Fruit fly (Drosophila melanogaster): ENCODE results near the gene Gr10b.

Gene Gr10b

DNA sequence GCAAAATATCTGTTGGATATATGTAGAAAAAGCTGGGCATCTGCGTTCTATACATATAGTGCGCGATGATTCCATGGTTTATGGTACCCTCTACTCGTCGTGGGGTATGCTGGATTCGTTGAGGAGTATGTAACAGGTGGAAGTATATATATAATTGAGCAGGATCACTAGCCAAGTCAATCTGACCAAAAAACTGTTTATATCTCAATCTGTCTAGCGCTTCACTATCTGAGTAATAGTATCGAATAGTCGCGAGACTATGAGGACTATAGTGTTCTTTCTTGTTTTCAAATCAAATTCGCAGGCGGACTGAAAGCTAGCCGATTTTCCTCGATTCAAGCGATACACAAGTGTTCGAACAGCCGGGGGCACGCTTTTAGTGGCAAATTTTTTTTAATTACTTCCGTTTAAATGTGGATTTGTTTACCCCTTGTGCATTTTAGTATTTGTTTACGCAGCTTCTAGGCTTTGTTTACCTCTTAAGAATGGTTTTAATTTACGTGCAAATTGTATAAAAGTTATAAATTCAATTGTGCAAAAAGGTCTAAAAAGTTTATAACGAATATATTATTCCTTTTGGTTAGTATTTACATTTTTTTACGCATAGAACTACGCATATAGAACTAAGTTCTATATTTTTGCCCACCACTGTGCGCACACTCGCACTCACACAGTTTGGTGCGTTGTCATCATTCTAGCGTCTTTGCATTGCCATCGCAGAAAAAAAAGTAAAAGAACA, 22.2 kb downstream of the Gr10b start (continued):
- TF ChIP-seq az2 (GFP tag; optimal IDR thresholded peaks at IDR 0.05) (peak; percentile 73), CHES-1-like (GFP tag; optimal IDR thresholded peaks at IDR 0.05) (peak; percentile 81), CG7839 (tag; optimal IDR thresholded peaks at IDR 0.05) (peak; percentile 85), Hand (GFP tag; optimal IDR thresholded peaks at IDR 0.05) (peak; percentile 61), CG12299 (tag; optimal IDR thresholded peaks at IDR 0.05) (no peak), CG1024 (GFP tag; IDR thresholded peaks at IDR 0.05) (peak; percentile 65), psq (GFP tag; optimal IDR thresholded peaks at IDR 0.05) (no peak), fd3F (GFP tag; optimal IDR thresholded peaks at IDR 0.05) (peak; percentile 60), amos (GFP tag; IDR thresholded peaks at IDR 0.05; ENCODE audit: partially characterized antibody) (no peak), HLH54F (GFP tag; optimal IDR thresholded peaks at IDR 0.05) (peak; percentile 72), croc (GFP tag; conservative IDR thresholded peaks at IDR 0.05) (peak; percentile 43; the same call in 1 of the 3 replicates), CG1529 (GFP tag; optimal IDR thresholded peaks at IDR 0.05) (peak; percentile 41), Sin3A (optimal IDR thresholded peaks at IDR 0.05) (no peak), onecut (GFP tag; IDR thresholded peaks at IDR 0.05) (peak; percentile 62), CG6813 (GFP tag; optimal IDR thresholded peaks at IDR 0.05) (peak; percentile 54), gsb (GFP tag; IDR thresholded peaks at IDR 0.05) (peak; percentile 64), Dip2 (GFP tag; IDR thresholded peaks at IDR 0.05) (no peak), stwl (tag; optimal IDR thresholded peaks at IDR 0.05) (no peak), Poxn (GFP tag; IDR thresholded peaks at IDR 0.05) (peak; percentile 46; the same call in 1 of the 2 replicates), TFAM (GFP tag; optimal IDR thresholded peaks at IDR 0.05) (no peak), CG10654 (GFP tag; optimal IDR thresholded peaks at IDR 0.05) (peak; percentile 70), CG31388 (GFP tag; optimal IDR thresholded peaks at IDR 0.05) (peak; percentile 20), shn (GFP tag; optimal IDR thresholded peaks at IDR 0.05) (peak; percentile 70), z (GFP tag; IDR thresholded peaks at IDR 0.05) (no peak), CG11085 (GFP tag; IDR thresholded peaks at IDR 0.05) (peak; percentile 70), crol (GFP tag; IDR thresholded peaks at IDR 0.05) (peak; percentile 41), CG11398 (GFP tag; optimal IDR thresholded peaks at IDR 0.05) (peak; percentile 61), danr (GFP tag; IDR thresholded peaks at IDR 0.05) (peak; percentile 43), CG5953 (GFP tag; IDR thresholded peaks at IDR 0.05) (peak; percentile 84), abd-A (tag; optimal IDR thresholded peaks at IDR 0.05) (no peak), CG8281 (tag; optimal IDR thresholded peaks at IDR 0.05) (peak; percentile 46), CG10274 (GFP tag; optimal IDR thresholded peaks at IDR 0.05) (peak; percentile 52), aop (GFP tag; IDR thresholded peaks at IDR 0.05) (0 out of 2 replicates have a peak, but pooled peaks have one; percentile 22), jigr1 (GFP tag; IDR thresholded peaks at IDR 0.05) (0 out of 3 replicates have a peak, but pooled peaks have one; percentile 18), CG18599 (GFP tag; optimal IDR thresholded peaks at IDR 0.05) (peak; percentile 84), CG10209 (GFP tag; optimal IDR thresholded peaks at IDR 0.05) (peak; percentile 81), ems (GFP tag; optimal IDR thresholded peaks at IDR 0.05) (peak; percentile 39), Atf6 (GFP tag; IDR thresholded peaks at IDR 0.05) (peak; percentile 91), grn (GFP tag; optimal IDR thresholded peaks at IDR 0.05) (no peak), Hr39 (optimal IDR thresholded peaks at IDR 0.05) (no peak), Sry-δ (GFP tag; optimal IDR thresholded peaks at IDR 0.05) (peak; percentile 28), bsh (GFP tag; optimal IDR thresholded peaks at IDR 0.05) (peak; percentile 62 to 65), dati (GFP tag; IDR thresholded peaks at IDR 0.05) (peak; percentile 65; the same call in 1 of the 2 replicates), CG2875 (GFP tag; optimal IDR thresholded peaks at IDR 0.05) (peak; percentile 40), Meics (GFP tag; optimal IDR thresholded peaks at IDR 0.05) (peak; percentile 79), cato (GFP tag; optimal IDR thresholded peaks at IDR 0.05; ENCODE audit: borderline replicate concordance) (peak; percentile 44), da (GFP tag; optimal IDR thresholded peaks at IDR 0.05) (peak; percentile 50), Dad (GFP tag; optimal IDR thresholded peaks at IDR 0.05) (peak; percentile 53), crp (GFP tag; optimal IDR thresholded peaks at IDR 0.05) (peak in 1 of 2 experiments; percentile 27), bbx (GFP tag; IDR thresholded peaks at IDR 0.05; ENCODE audit: partially characterized antibody) (no peak)
